Fruit fly (Drosophila melanogaster): ENCODE data around the gene Cpr65Ax1.

Cpr65Ax1 gene

dm6 chr3L:6188995-6189927 lies 41.5 kb upstream of the Cpr65Ax1 start, which contains the start of the genes D19A and CG7386 (continued):
- TF ChIP-seq CG4360 (GFP tag; IDR thresholded peaks at IDR 0.05): no peak
- no peak for TF ChIP-seq CG2129 (GFP tag; IDR thresholded peaks at IDR 0.05; ENCODE audit: partially characterized antibody)
- no peak for TF ChIP-seq CG17568 (GFP tag; optimal IDR thresholded peaks at IDR 0.05)
- no peak for TF ChIP-seq Stat92E (GFP tag; optimal IDR thresholded peaks at IDR 0.05)
- no peak for TF ChIP-seq btn (GFP tag; optimal IDR thresholded peaks at IDR 0.05)
- TF ChIP-seq Six4 (GFP tag; optimal IDR thresholded peaks at IDR 0.05): no peak
- TF ChIP-seq D19A (tag; optimal IDR thresholded peaks at IDR 0.05): peak; percentile 80
- TF ChIP-seq lola (GFP tag; optimal IDR thresholded peaks at IDR 0.05): peak in 1 of 3 experiments; percentile 15
- TF ChIP-seq Asciz (GFP tag; optimal IDR thresholded peaks at IDR 0.05): no peak
- no peak for TF ChIP-seq p53 (GFP tag; optimal IDR thresholded peaks at IDR 0.05)
- no peak for TF ChIP-seq h (optimal IDR thresholded peaks at IDR 0.05)
- no peak for TF ChIP-seq lov (optimal IDR thresholded peaks at IDR 0.05)
- peak; percentile 31; the same call in 1 of the 3 replicates for TF ChIP-seq lov (GFP tag; IDR thresholded peaks at IDR 0.05)
- no peak for TF ChIP-seq CG10565 (GFP tag; optimal IDR thresholded peaks at IDR 0.05)
- TF ChIP-seq vfl (GFP tag; optimal IDR thresholded peaks at IDR 0.05): peak; percentile 18
- TF ChIP-seq lab (GFP tag; optimal IDR thresholded peaks at IDR 0.05): peak; percentile 59
- peak; percentile 25 for TF ChIP-seq Ssrp (tag; optimal IDR thresholded peaks at IDR 0.05)
- TF ChIP-seq otp (GFP tag; IDR thresholded peaks at IDR 0.05): no peak
- TF ChIP-seq MESR4 (GFP tag; optimal IDR thresholded peaks at IDR 0.05): peak; percentile 78
- TF ChIP-seq so (GFP tag; IDR thresholded peaks at IDR 0.05): 0 out of 3 replicates have a peak, but pooled peaks have one; percentile 7
- TF ChIP-seq gsb (GFP tag; IDR thresholded peaks at IDR 0.05): peak; percentile 15; the same call in 1 of the 2 replicates
- peak; percentile 86 for TF ChIP-seq slbo (GFP tag; IDR thresholded peaks at IDR 0.05)
- peak; percentile 15; the same call in 1 of the 2 replicates for TF ChIP-seq chm (GFP tag; IDR thresholded peaks at IDR 0.05)
- TF ChIP-seq inv (GFP tag; IDR thresholded peaks at IDR 0.05; ENCODE audit: partially characterized antibody): 0 out of 2 replicates have a peak, but pooled peaks have one; percentile 21
- no peak for TF ChIP-seq CG10209 (GFP tag; optimal IDR thresholded peaks at IDR 0.05)
- TF ChIP-seq bab2 (GFP tag; optimal IDR thresholded peaks at IDR 0.05): peak; percentile 43
- no peak for TF ChIP-seq rib (GFP tag; IDR thresholded peaks at IDR 0.05)
- peak; percentile 45 for TF ChIP-seq Aef1 (GFP tag; IDR thresholded peaks at IDR 0.05)
- peak; percentile 16 for TF ChIP-seq Mad (GFP tag; optimal IDR thresholded peaks at IDR 0.05)
- no peak for TF ChIP-seq bigmax (GFP tag; optimal IDR thresholded peaks at IDR 0.05)
- peak; percentile 78 for TF ChIP-seq CG11456 (GFP tag; IDR thresholded peaks at IDR 0.05)
- no peak for TF ChIP-seq ap (GFP tag; IDR thresholded peaks at IDR 0.05)
- TF ChIP-seq CG10366 (GFP tag; IDR thresholded peaks at IDR 0.05): peak; percentile 56
- TF ChIP-seq pum (GFP tag; optimal IDR thresholded peaks at IDR 0.05): peak; percentile 28
- no peak for TF ChIP-seq Sin3A (optimal IDR thresholded peaks at IDR 0.05)
- TF ChIP-seq CG2199 (GFP tag; IDR thresholded peaks at IDR 0.05): 0 out of 3 replicates have a peak, but pooled peaks have one; percentile 17
- TF ChIP-seq bowl (GFP tag; IDR thresholded peaks at IDR 0.05): peak; percentile 56
- TF ChIP-seq twi (tag; optimal IDR thresholded peaks at IDR 0.05): no peak
- TF ChIP-seq BEAF-32 (GFP tag; optimal IDR thresholded peaks at IDR 0.05): no peak
- TF ChIP-seq wdn (GFP tag; IDR thresholded peaks at IDR 0.05): no peak
- TF ChIP-seq CG6272 (GFP tag; IDR thresholded peaks at IDR 0.05): peak; percentile 57; the same call in 1 of the 2 replicates
- TF ChIP-seq CG30020 (tag; optimal IDR thresholded peaks at IDR 0.05): peak; percentile 29
- TF ChIP-seq cwo (GFP tag; optimal IDR thresholded peaks at IDR 0.05): peak; percentile 46
- TF ChIP-seq Scr (GFP tag; IDR thresholded peaks at IDR 0.05; ENCODE audit: partially characterized antibody): no peak
- TF ChIP-seq dmrt11E (tag; optimal IDR thresholded peaks at IDR 0.05): peak; percentile 50
- no peak for TF ChIP-seq hb (GFP tag; IDR thresholded peaks at IDR 0.05; ENCODE audit: partially characterized antibody)
- no peak for TF ChIP-seq CG18476 (GFP tag; optimal IDR thresholded peaks at IDR 0.05)
- TF ChIP-seq tll (GFP tag; optimal IDR thresholded peaks at IDR 0.05): no peak
